Fruit fly (Drosophila melanogaster): ENCODE results near the gene CG45066.

DNA sequence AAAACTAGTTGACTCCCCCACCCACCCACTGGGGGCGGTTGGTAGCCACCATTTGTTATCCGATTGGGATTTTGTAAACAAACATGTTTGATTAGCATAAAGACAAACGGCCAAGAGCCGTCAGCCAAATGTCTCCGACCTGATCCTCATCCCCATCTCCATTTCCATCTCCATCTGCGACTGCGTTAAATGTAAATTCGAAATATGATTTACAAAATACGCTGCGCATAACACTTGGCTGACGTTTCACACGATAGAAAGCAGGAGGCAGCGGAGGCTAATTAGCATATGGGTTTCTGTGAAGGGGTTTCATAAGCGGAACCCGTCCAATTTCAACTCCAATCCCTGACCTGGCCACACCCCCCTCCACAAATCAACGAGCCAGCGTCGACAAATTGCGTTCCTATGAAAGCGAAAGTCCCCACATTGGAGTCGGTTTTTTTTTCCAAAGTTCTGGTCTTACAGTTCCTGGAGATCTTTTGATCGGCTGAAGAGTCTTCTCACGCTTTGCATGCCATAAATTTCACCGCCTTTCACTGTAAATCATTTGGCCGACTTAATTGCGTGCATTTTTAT lies 2.9 kb downstream of the CG45066 start:
- no peak for TF ChIP-seq CG10348 (GFP tag; IDR thresholded peaks at IDR 0.05)
- TF ChIP-seq D1 (tag; optimal IDR thresholded peaks at IDR 0.05), result no peak
- no peak for TF ChIP-seq EcR (GFP tag; optimal IDR thresholded peaks at IDR 0.05)
- TF ChIP-seq rn (GFP tag; IDR thresholded peaks at IDR 0.05), result no peak
- TF ChIP-seq CG15710 (tag; optimal IDR thresholded peaks at IDR 0.05), result no peak
- no peak for TF ChIP-seq fd96Ca (GFP tag; IDR thresholded peaks at IDR 0.05)
- TF ChIP-seq CG13204 (GFP tag; optimal IDR thresholded peaks at IDR 0.05), result no peak
- TF ChIP-seq Snoo (tag; optimal IDR thresholded peaks at IDR 0.05), result no peak
- TF ChIP-seq Ets98B (GFP tag; IDR thresholded peaks at IDR 0.05), result no peak
- no peak for TF ChIP-seq CG8301 (tag; optimal IDR thresholded peaks at IDR 0.05)
- TF ChIP-seq CG17806 (tag; optimal IDR thresholded peaks at IDR 0.05), result no peak
- TF ChIP-seq CG32121 (GFP tag; IDR thresholded peaks at IDR 0.05), result no peak
- TF ChIP-seq Pif1B (GFP tag; optimal IDR thresholded peaks at IDR 0.05), result no peak
- no peak for TF ChIP-seq CG9948 (tag; optimal IDR thresholded peaks at IDR 0.05)
